Worm (Caenorhabditis elegans) whole organism, L3 larva: ENCODE data around the gene C33F10.14.

Experiments used
- R02D3.7 ChIP-seq: fragments of 150-350 bp; optimal IDR thresholded peaks from 2 replicates; lab custom pipeline; 2014; ENCODE audit warnings: missing biosample characterization, missing genetic modification characterization
- ZK546.5 ChIP-seq: sonication (generic microtip); optimal IDR thresholded peaks from 2 replicates; lab custom pipeline; 2017; ENCODE audit warnings: missing biosample characterization, missing genetic modification characterization
- ama-1 ChIP-seq: fragments of 150-350 bp; optimal IDR thresholded peaks from 2 replicates; lab custom pipeline; 2018
- ceh-82 ChIP-seq: fragments of 150-350 bp; optimal IDR thresholded peaks from 2 replicates; lab custom pipeline; 2014; ENCODE audit warnings: missing biosample characterization, missing genetic modification characterization
- ceh-9 ChIP-seq: sonication (generic microtip); optimal IDR thresholded peaks from 2 replicates; lab custom pipeline; 2018; ENCODE audit warnings: missing biosample characterization, missing genetic modification characterization
- daf-12 ChIP-seq: fragments of 150-350 bp; optimal IDR thresholded peaks from 2 replicates; lab custom pipeline; 2014; ENCODE audit warnings: missing biosample characterization, missing genetic modification reagents, missing genetic modification characterization
- egl-27 ChIP-seq: sonication (generic microtip); optimal IDR thresholded peaks from 4 replicates; lab custom pipeline; 2017; ENCODE audit warnings: missing biosample characterization, missing genetic modification reagents, missing genetic modification characterization
- elt-1 ChIP-seq: fragments of 150-350 bp; optimal IDR thresholded peaks from 2 replicates; lab custom pipeline; 2014; ENCODE audit warnings: missing biosample characterization, missing genetic modification characterization
- elt-3 ChIP-seq, 3 experiments: fragments of 150-350 bp in 1 of 3; sonication (generic microtip) in 2 of 3; optimal IDR thresholded peaks; 2 replicates in 2 of 3; 4 replicates in 1 of 3; lab custom pipeline; 2014 to 2017; ENCODE audit warnings: missing biosample characterization in 3 of 3, missing genetic modification characterization in 3 of 3
- eor-1 ChIP-seq, 2 experiments: fragments of 150-350 bp; optimal IDR thresholded peaks; 2 replicates each; lab custom pipeline; 2014 to 2018; ENCODE audit warnings: missing biosample characterization in 2 of 2, missing genetic modification characterization in 2 of 2
- fkh-10 ChIP-seq: sonication (generic microtip); optimal IDR thresholded peaks from 2 replicates; lab custom pipeline; 2017; ENCODE audit warnings: missing biosample characterization, missing genetic modification reagents, missing genetic modification characterization
- hmg-11 ChIP-seq: sonication (generic microtip); optimal IDR thresholded peaks from 2 replicates; lab custom pipeline; 2016; ENCODE audit warnings: missing genetic modification characterization, missing compliant biosample characterization
- lsy-12 ChIP-seq: sonication (generic microtip); optimal IDR thresholded peaks from 2 replicates; lab custom pipeline; 2016; ENCODE audit warnings: mild to moderate bottlenecking, missing genetic modification characterization, missing compliant biosample characterization
- mml-1 ChIP-seq: fragments of 150-350 bp; sonication (generic microtip); optimal IDR thresholded peaks from 3 replicates; lab custom pipeline; 2014; ENCODE audit warnings: missing biosample characterization, missing genetic modification characterization
- nfya-1 ChIP-seq: sonication (generic microtip); optimal IDR thresholded peaks from 2 replicates; lab custom pipeline; 2017; ENCODE audit warnings: missing genetic modification characterization, mild to moderate bottlenecking, missing compliant biosample characterization, antibody characterized with exemption, moderate library complexity; ENCODE audit not compliant: insufficient read depth
- nhr-12 ChIP-seq: fragments of 150-350 bp; optimal IDR thresholded peaks from 2 replicates; lab custom pipeline; 2014; ENCODE audit warnings: missing biosample characterization, missing genetic modification characterization
- nhr-23 ChIP-seq: fragments of 150-350 bp; optimal IDR thresholded peaks from 2 replicates; lab custom pipeline; 2014; ENCODE audit warnings: missing biosample characterization, missing genetic modification reagents, missing genetic modification characterization
- nhr-237 ChIP-seq: fragments of 150-350 bp; optimal IDR thresholded peaks from 2 replicates; lab custom pipeline; 2014; ENCODE audit warnings: missing biosample characterization, missing genetic modification characterization
- nhr-25 ChIP-seq: sonication (generic microtip); optimal IDR thresholded peaks from 2 replicates; lab custom pipeline; 2017; ENCODE audit warnings: missing biosample characterization, missing genetic modification characterization
- nhr-43 ChIP-seq: sonication (generic microtip); optimal IDR thresholded peaks from 2 replicates; lab custom pipeline; 2016; ENCODE audit warnings: mild to moderate bottlenecking, missing genetic modification characterization, missing compliant biosample characterization; ENCODE audit not compliant: poor library complexity, severe bottlenecking
- nhr-67 ChIP-seq: fragments of 150-350 bp; optimal IDR thresholded peaks from 2 replicates; lab custom pipeline; 2014; ENCODE audit warnings: missing biosample characterization, missing genetic modification characterization
- nhr-76 ChIP-seq: fragments of 150-350 bp; sonication (generic microtip); optimal IDR thresholded peaks from 5 replicates; lab custom pipeline; 2014; ENCODE audit warnings: missing biosample characterization, missing genetic modification characterization
- nhr-77 ChIP-seq: fragments of 150-350 bp; optimal IDR thresholded peaks from 2 replicates; lab custom pipeline; 2014; ENCODE audit warnings: missing biosample characterization, missing genetic modification characterization
- pqm-1 ChIP-seq: fragments of 150-350 bp; optimal IDR thresholded peaks from 2 replicates; lab custom pipeline; 2017; ENCODE audit warnings: missing biosample characterization, missing genetic modification characterization, inconsistent platforms
- sea-2 ChIP-seq: fragments of 150-350 bp; sonication (generic microtip); optimal IDR thresholded peaks from 4 replicates; lab custom pipeline; 2014; ENCODE audit warnings: missing biosample characterization, missing genetic modification reagents, missing genetic modification characterization
- skn-1 ChIP-seq: fragments of 150-350 bp; optimal IDR thresholded peaks from 2 replicates; lab custom pipeline; 2014; ENCODE audit warnings: missing biosample characterization, missing genetic modification characterization
- tbx-2 ChIP-seq: sonication (generic microtip); optimal IDR thresholded peaks from 2 replicates; lab custom pipeline; 2016; ENCODE audit warnings: mild to moderate bottlenecking, missing genetic modification characterization, missing compliant biosample characterization
- unc-62 ChIP-seq: fragments of 150-350 bp; sonication (generic microtip); optimal IDR thresholded peaks from 4 replicates; lab custom pipeline; 2014; ENCODE audit warnings: missing biosample characterization, missing genetic modification reagents, missing genetic modification characterization
- zag-1 ChIP-seq: fragments of 150-350 bp; optimal IDR thresholded peaks from 2 replicates; lab custom pipeline; 2014; ENCODE audit warnings: missing biosample characterization, missing genetic modification characterization
- ztf-11 ChIP-seq: fragments of 150-350 bp; optimal IDR thresholded peaks from 2 replicates; lab custom pipeline; 2014; ENCODE audit warnings: missing biosample characterization, missing genetic modification characterization
- ztf-4 ChIP-seq: fragments of 150-350 bp; optimal IDR thresholded peaks from 2 replicates; lab custom pipeline; 2014; ENCODE audit warnings: missing biosample characterization, missing genetic modification characterization

The C33F10.14 gene

ce11 chrII:4797071-4797470 is at the start of gene C33F10.14:
TSS of gene C33F10.14 (plus strand) at chrII:4797371.
- no peak for TF ChIP-seq tbx-2 (tag; lab: Kevin White, UChicago)
- TF ChIP-seq ceh-82, result no peak
- no peak for TF ChIP-seq nhr-12 (tag; lab: Kevin White, UChicago)
- no peak for TF ChIP-seq mml-1 (tag; lab: Kevin White, UChicago)
- no peak for TF ChIP-seq nhr-25 (tag; lab: Kevin White, UChicago)
- TF ChIP-seq ztf-4, result no peak
- TF ChIP-seq skn-1, result no peak
- TF ChIP-seq eor-1 (tag; optimal IDR thresholded peaks at IDR 0.05; lab: Kevin White, UChicago), result no peak
- no peak for TF ChIP-seq pqm-1 (tag; lab: Kevin White, UChicago)
- TF ChIP-seq nhr-77 (tag; lab: Kevin White, UChicago), result no peak
- TF ChIP-seq, all 47 proteins: peak for 0

- no peak for TF ChIP-seq mml-1 (tag; lab: Kevin White, UChicago)
- TF ChIP-seq sea-2, result no peak
- TF ChIP-seq nhr-237, result no peak
- peak; percentile 12 for TF ChIP-seq nhr-43 (tag; lab: Kevin White, UChicago)
- TF ChIP-seq ama-1 (lab: Kevin White, UChicago), result peak; percentile 23
- TF ChIP-seq nhr-76 (tag; lab: Kevin White, UChicago), result no peak
- TF ChIP-seq nhr-25 (tag; lab: Kevin White, UChicago), result peak; percentile 66
- no peak for TF ChIP-seq unc-62
Measured at ce11 chrII:4747697-4748096, 49.5 kb upstream of the C33F10.14 start.

- TF ChIP-seq R02D3.7 (tag; lab: Kevin White, UChicago) (no peak), lsy-12 (tag; lab: Kevin White, UChicago) (peak; percentile 54), nhr-43 (tag; lab: Kevin White, UChicago) (peak; percentile 57), ZK546.5 (tag; lab: Kevin White, UChicago) (no peak), ztf-4 (peak; percentile 6), nhr-25 (tag; lab: Kevin White, UChicago) (peak; percentile 68), fkh-10 (GFP tag; lab: Kevin White, UChicago) (no peak), nhr-67 (tag; lab: Kevin White, UChicago) (no peak), daf-12 (tag; lab: Kevin White, UChicago) (no peak), nhr-23 (tag; lab: Kevin White, UChicago) (no peak), zag-1 (tag; lab: Kevin White, UChicago) (no peak), nhr-77 (tag; lab: Kevin White, UChicago) (no peak), elt-1 (no peak)
Measured at ce11 chrII:4748374-4748773, 48.8 kb upstream of the C33F10.14 start.

ce11 chrII:4749581-4749980 is 47.6 kb upstream of the C33F10.14 start, which contains the start of gene F41C3.2:
TSS of gene F41C3.2 (plus strand) at chrII:4749968.
- TF ChIP-seq nfya-1 (tag; lab: Kevin White, UChicago) (no peak), egl-27 (no peak), unc-62 (no peak), R02D3.7 (tag; lab: Kevin White, UChicago) (no peak), nhr-77 (tag; lab: Kevin White, UChicago) (no peak), elt-3 (tag; optimal IDR thresholded peaks at IDR 0.05; lab: Kevin White, UChicago) (peak in 1 of 3 experiments; percentile 2), mml-1 (tag; lab: Kevin White, UChicago) (no peak), ceh-9 (tag; lab: Kevin White, UChicago) (no peak), nhr-25 (tag; lab: Kevin White, UChicago) (peak; percentile 46), nhr-237 (no peak), pqm-1 (tag; lab: Kevin White, UChicago) (no peak)

- TF ChIP-seq nhr-67 (tag; lab: Kevin White, UChicago) (no peak), eor-1 (tag; optimal IDR thresholded peaks at IDR 0.05; lab: Kevin White, UChicago) (no peak), hmg-11 (no peak), ztf-11 (no peak)
Measured at ce11 chrII:4752257-4752728, 44.9 kb upstream of the C33F10.14 start, which contains the start of gene F41C3.1. TSS of gene F41C3.1 (plus strand) at chrII:4752307.

ce11 chrII:4753133-4753532 is 44.0 kb upstream of the C33F10.14 start, which contains the start of gene C27D9.1:
TSS of gene C27D9.1 (plus strand) at chrII:4753413.
- TF ChIP-seq nhr-67 (tag; lab: Kevin White, UChicago), result no peak
- no peak for TF ChIP-seq unc-62
- TF ChIP-seq pqm-1 (tag; lab: Kevin White, UChicago), result no peak
- TF ChIP-seq lsy-12 (tag; lab: Kevin White, UChicago), result no peak
- no peak for TF ChIP-seq eor-1 (tag; optimal IDR thresholded peaks at IDR 0.05; lab: Kevin White, UChicago)
- TF ChIP-seq ztf-11, result no peak
